Fruit fly (Drosophila melanogaster): ENCODE measurements around the gene Wnt4.

Gene Wnt4

DNA sequence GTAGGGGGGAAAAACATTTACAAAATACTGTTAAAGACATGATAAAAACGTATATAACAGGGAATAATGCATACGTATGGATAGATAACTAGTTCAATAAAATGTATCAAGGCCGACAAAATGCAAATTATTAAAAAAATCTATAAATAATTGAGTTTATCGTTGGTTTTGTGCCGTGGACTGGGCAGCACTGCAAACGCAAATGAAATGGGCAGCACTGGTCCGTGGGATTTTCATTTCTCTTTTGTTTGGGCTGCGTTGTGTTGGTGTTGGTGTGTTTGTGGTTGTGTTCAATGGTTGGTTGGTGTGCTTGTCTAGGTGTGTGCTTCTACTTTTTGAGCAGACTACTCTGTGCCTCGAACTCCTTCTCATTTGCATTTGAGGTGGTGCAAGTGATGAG lies 50.4 kb downstream of the Wnt4 start:
- no peak for TF ChIP-seq ttk (optimal IDR thresholded peaks at IDR 0.05)
- no peak for TF ChIP-seq psq (optimal IDR thresholded peaks at IDR 0.05)
- TF ChIP-seq insv (optimal IDR thresholded peaks at IDR 0.05): no peak

DNA sequence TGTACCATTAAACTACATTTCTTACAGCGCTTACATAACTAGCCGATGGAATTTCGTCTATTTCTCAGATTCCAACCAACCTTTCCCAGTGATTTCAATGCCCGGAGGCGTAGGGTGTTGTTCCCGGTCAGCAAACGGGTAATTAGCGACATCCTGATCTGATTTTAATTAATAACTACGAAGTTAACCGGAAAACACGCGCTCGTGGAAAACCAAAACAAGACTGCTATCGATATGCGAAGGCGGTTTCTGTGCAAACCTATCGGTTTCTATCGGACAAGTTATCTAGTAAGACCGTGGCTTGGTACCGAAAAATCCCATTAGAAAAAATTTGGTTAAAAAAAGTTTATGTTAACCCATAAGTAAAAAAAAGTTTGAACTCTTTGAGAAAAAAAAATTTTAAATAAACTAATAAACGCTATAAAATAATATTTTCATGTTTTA lies 54.1 kb downstream of the Wnt4 start, which contains the start of gene mEFG1:
Gene mEFG1, minus strand, starts transcription at position 253 of the 444 bp plus-strand sequence.
- TF ChIP-seq psq (optimal IDR thresholded peaks at IDR 0.05) (no peak), Myc (optimal IDR thresholded peaks at IDR 0.05) (no peak), h (optimal IDR thresholded peaks at IDR 0.05) (no peak), insv (optimal IDR thresholded peaks at IDR 0.05) (no peak), ttk (optimal IDR thresholded peaks at IDR 0.05) (no peak), Sin3A (optimal IDR thresholded peaks at IDR 0.05) (no peak)

DNA sequence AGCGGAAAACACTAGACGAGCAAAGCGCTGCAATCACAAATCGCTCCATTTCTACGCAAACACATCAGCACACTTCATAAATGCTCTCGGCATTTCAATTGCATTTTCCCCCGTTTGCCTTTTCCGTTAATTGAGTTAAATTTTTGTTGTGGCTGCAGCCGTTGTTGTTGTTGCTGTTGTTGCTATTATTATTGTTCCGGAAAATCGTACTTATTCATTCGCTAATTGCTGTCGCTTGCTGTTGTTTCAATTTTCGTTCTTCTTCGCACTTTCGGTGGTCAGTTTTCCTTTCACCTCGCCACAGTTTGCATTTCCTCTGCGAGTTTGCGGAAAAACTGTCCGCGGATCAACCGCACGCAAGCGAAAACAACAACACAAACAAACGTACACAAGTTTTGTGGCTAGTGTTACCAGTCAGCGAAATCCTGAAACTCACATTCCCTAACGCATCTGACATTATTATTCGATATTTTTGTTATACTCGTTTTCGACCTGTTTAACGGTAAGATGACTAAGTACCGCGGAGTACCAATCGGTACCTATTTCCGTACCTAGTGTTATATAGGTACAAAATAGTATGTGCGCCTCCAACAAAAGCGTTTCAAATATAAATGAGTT lies 57.2 kb downstream of the Wnt4 start, which contains the start of gene CG13784:
Gene CG13784, minus strand, starts transcription at position 384 of the 618 bp plus-strand sequence.
- TF ChIP-seq Myc (optimal IDR thresholded peaks at IDR 0.05): no peak
- TF ChIP-seq Sin3A (optimal IDR thresholded peaks at IDR 0.05): no peak
- no peak for TF ChIP-seq psq (optimal IDR thresholded peaks at IDR 0.05)

DNA sequence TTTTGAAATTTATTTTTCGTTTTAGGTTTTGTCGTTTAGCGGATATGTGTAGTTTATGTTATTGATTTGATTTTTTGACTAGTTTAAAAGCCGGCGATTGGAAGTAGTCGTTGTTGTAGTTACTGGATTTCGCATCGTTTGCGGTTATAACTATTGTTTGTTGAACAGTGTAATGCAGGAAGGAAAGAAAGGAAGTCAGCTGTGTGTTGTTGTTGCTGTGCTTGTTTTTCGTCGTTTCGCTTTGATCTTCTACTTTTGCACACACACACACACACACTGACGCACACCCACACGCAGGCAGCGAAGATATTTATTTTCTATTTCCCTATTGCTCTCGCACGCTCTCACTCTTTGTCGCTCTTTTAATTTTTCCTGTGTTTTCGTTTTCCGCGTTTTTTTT lies 57.8 kb downstream of the Wnt4 start:
- TF ChIP-seq Sin3A (optimal IDR thresholded peaks at IDR 0.05): no peak
- TF ChIP-seq psq (optimal IDR thresholded peaks at IDR 0.05): no peak
- TF ChIP-seq insv (optimal IDR thresholded peaks at IDR 0.05): no peak
- no peak for TF ChIP-seq Myc (optimal IDR thresholded peaks at IDR 0.05)
- TF ChIP-seq h (optimal IDR thresholded peaks at IDR 0.05): no peak
- TF ChIP-seq ttk (optimal IDR thresholded peaks at IDR 0.05): no peak

DNA sequence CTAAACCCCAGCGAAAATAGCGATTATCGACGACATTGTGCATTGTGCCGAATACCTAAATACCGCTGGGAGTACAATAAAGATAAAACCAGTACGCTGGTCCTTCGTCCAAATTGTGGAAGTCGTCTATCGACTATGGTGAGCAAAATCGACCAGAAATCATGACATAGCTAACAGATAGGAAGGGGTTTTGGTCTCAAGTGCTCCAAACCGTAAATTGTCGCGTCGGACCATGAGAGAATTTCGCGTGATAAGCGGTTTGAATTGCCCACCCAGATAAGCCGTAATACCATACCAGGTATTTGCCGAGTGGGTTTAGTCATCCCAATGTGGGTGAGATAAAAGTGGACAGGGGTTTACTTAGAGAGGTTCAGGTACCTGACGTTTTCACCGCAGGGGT lies 59.0 kb downstream of the Wnt4 start:
- TF ChIP-seq Myc (optimal IDR thresholded peaks at IDR 0.05) (no peak), insv (optimal IDR thresholded peaks at IDR 0.05) (no peak), h (optimal IDR thresholded peaks at IDR 0.05) (no peak), Sin3A (optimal IDR thresholded peaks at IDR 0.05) (no peak), psq (optimal IDR thresholded peaks at IDR 0.05) (no peak), ttk (optimal IDR thresholded peaks at IDR 0.05) (no peak)

DNA sequence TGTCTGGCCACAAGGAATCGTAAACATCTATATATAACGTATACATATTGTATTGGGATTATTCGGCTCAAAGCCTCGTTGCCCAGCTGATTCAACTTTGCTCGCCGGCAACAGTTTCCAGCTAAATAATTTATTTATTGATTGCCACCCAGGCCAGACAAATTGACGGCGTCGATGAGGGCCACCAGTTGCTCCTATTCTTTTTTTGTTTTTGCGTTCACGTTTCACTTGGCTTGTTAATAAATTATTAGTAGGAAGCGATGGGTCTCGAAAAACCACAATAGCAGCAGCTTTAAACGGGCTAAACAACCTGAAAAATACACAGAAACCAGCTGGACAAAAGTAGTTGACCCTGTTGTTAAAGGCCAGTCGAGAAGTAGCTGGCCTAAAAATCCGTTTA lies 59.9 kb downstream of the Wnt4 start:
- TF ChIP-seq h (optimal IDR thresholded peaks at IDR 0.05) (no peak), ttk (optimal IDR thresholded peaks at IDR 0.05) (no peak), Sin3A (optimal IDR thresholded peaks at IDR 0.05) (no peak), insv (optimal IDR thresholded peaks at IDR 0.05) (no peak), psq (optimal IDR thresholded peaks at IDR 0.05) (no peak), Myc (optimal IDR thresholded peaks at IDR 0.05) (no peak)

DNA sequence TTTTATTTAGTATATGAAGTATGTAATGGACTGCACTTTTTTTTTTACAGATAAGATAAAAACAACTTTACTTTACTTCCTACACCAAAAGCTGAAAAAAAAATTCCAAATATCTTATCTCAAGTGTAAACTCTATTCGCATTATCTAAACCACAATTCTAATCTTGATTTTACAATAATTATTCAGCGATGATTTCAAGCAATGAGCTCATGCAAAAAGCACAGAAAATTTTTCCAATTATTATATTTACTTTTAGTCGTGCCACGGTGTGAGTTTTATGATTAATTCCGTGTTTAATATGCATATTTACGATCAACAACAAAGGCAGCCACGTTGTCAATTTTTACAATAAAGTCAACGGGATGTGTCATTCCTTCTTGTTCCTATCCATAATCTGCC lies 60.7 kb downstream of the Wnt4 start:
- TF ChIP-seq psq (optimal IDR thresholded peaks at IDR 0.05) (no peak), Sin3A (optimal IDR thresholded peaks at IDR 0.05) (no peak), ttk (optimal IDR thresholded peaks at IDR 0.05) (no peak)

DNA sequence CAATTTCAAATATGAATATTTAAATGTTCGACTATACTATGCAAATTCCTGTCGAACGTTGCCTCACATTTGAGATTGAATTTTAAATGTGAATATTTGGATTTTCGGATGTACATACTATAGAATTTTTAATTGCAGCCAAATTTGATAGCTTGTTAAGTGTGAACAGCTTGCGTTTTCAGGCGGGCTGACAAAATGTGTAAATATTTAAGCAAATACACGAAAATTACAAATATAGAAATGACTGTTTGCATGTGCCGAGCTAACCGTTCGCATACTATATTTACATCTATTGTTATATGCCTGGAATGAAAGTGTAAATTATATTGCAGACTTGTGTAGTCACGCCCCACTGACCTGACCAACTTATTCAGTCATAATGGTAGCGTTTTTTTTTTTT lies 61.3 kb downstream of the Wnt4 start:
- TF ChIP-seq Sin3A (optimal IDR thresholded peaks at IDR 0.05): no peak

DNA sequence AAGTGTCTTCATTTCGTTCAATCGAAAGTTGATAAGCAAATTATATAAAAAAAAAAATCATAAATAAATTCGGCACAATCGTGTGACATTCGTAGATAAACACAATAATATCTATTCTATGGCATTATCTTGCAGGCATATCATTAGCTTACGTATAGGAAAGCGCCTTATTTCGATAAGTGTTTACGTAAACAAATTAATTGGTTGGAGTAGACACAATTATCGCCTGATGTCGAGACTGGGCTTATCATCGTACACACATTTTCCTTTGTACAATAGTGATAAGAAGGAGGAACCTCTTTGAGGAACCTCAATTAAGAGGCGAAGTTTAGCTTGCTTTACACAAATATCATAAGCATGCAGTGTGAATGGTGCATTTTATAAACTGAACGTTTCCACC lies 62.1 kb downstream of the Wnt4 start:
- TF ChIP-seq h (optimal IDR thresholded peaks at IDR 0.05) (no peak), ttk (optimal IDR thresholded peaks at IDR 0.05) (no peak), Myc (optimal IDR thresholded peaks at IDR 0.05) (no peak), psq (optimal IDR thresholded peaks at IDR 0.05) (no peak), insv (optimal IDR thresholded peaks at IDR 0.05) (no peak), Sin3A (optimal IDR thresholded peaks at IDR 0.05) (no peak)

DNA sequence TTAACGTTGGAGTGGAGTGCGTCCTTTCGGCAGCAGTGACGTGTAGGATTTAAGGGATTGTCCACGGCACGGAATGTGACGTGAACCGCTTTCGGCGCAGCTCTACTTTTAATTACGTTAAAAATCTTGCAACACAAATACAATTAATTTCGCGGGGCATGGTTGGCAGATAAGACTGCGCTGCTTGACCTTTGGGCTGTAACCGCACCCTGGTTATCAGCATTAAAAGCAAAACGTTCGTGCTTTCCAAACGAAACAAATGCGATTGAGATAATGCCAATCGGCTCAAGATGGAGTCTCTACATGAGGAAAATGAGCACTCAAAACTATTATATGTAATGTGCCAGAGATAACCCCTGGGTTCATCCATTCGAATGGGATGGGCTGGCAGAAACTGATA lies 63.4 kb downstream of the Wnt4 start:
- TF ChIP-seq ttk (optimal IDR thresholded peaks at IDR 0.05) (no peak), psq (optimal IDR thresholded peaks at IDR 0.05) (no peak), Sin3A (optimal IDR thresholded peaks at IDR 0.05) (no peak), h (optimal IDR thresholded peaks at IDR 0.05) (no peak), insv (optimal IDR thresholded peaks at IDR 0.05) (no peak), Myc (optimal IDR thresholded peaks at IDR 0.05) (no peak)

DNA sequence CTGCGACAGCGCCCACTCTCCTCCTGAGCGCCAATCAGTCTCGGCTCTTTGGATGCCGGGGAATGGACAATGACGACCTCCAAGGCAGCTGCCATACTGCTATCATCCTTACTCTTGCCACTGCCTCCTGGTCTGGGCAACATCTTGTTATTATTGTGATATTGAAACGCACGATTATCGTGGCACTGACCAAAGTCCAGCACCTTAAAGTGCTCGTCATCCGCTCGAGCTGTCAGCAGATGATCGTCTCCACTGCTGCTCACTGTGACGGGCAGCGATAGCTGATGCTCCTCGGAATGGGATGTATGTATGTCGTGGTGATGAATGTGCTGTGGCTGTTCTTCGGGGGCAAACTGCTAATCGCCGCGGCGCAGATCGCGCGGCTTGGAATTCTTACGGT lies 69.3 kb downstream of the Wnt4 start:
- no peak for TF ChIP-seq insv (optimal IDR thresholded peaks at IDR 0.05)

All from Kc167 (cell line).